Worm (Caenorhabditis elegans): ENCODE data around the gene ccch-1.
"Not testable (repeated sequence)": the region's sequence is repeated elsewhere in the genome, so short reads cannot be mapped to it uniquely, and the experiment has no call there.

Gene ccch-1

ce11 chrV:11527531-11527930 lies at the start of gene ccch-1:
Gene ccch-1 (plus strand): TSS chrV:11527831.
- TF ChIP-seq W03F9.2 (tag; optimal IDR thresholded peaks at IDR 0.05) (no peak), him-1 (tag; optimal IDR thresholded peaks at IDR 0.05) (no peak), dao-5 (tag; optimal IDR thresholded peaks at IDR 0.05) (no peak)

- no peak for TF ChIP-seq him-1 (tag; optimal IDR thresholded peaks at IDR 0.05)
- TF ChIP-seq W03F9.2 (tag; optimal IDR thresholded peaks at IDR 0.05): no peak
- no peak for TF ChIP-seq dao-5 (tag; optimal IDR thresholded peaks at IDR 0.05)
These were observed 48.2 kb upstream of the ccch-1 start, which contains the start of gene T11F9.22 for ce11 chrV:11479406-11479805. Gene T11F9.22 (plus strand): TSS chrV:11479706.

- not testable (repeated sequence) for TF ChIP-seq dao-5, him-1, W03F9.2 (tag; optimal IDR thresholded peaks at IDR 0.05)
These were observed 46.9 kb upstream of the ccch-1 start, which contains the start of gene T11F9.14 for ce11 chrV:11480734-11481133. Gene T11F9.14 (minus strand): TSS chrV:11480834.

- TF ChIP-seq dao-5, W03F9.2, him-1 (tag; optimal IDR thresholded peaks at IDR 0.05): not testable (repeated sequence)
These were observed 44.0 kb upstream of the ccch-1 start, which contains the start of gene col-157 for ce11 chrV:11483580-11484092. Gene col-157 (plus strand): TSS chrV:11484042.

- TF ChIP-seq him-1 (tag; optimal IDR thresholded peaks at IDR 0.05) (no peak), dao-5 (tag; optimal IDR thresholded peaks at IDR 0.05) (no peak)
These were observed 43.2 kb upstream of the ccch-1 start for ce11 chrV:11484404-11484803.

ce11 chrV:11485558-11485957 lies 42.1 kb upstream of the ccch-1 start, which contains the start of gene srh-1:
Gene srh-1 (plus strand): TSS chrV:11485858.
- TF ChIP-seq him-1 (tag; optimal IDR thresholded peaks at IDR 0.05) (no peak), dao-5 (tag; optimal IDR thresholded peaks at IDR 0.05) (no peak), W03F9.2 (tag; optimal IDR thresholded peaks at IDR 0.05) (no peak)

ce11 chrV:11486680-11487079 lies 41.0 kb upstream of the ccch-1 start, which contains the start of gene T11F9.10:
Gene T11F9.10 (plus strand): TSS chrV:11486980.
- TF ChIP-seq dao-5 (tag; optimal IDR thresholded peaks at IDR 0.05) (no peak), W03F9.2 (tag; optimal IDR thresholded peaks at IDR 0.05) (no peak), him-1 (tag; optimal IDR thresholded peaks at IDR 0.05) (no peak)

ce11 chrV:11488288-11488687 lies 39.3 kb upstream of the ccch-1 start:
- TF ChIP-seq dao-5 (tag; optimal IDR thresholded peaks at IDR 0.05) (no peak), him-1 (tag; optimal IDR thresholded peaks at IDR 0.05) (no peak), W03F9.2 (tag; optimal IDR thresholded peaks at IDR 0.05) (no peak)

- TF ChIP-seq W03F9.2 (tag; optimal IDR thresholded peaks at IDR 0.05) (no peak), dao-5 (tag; optimal IDR thresholded peaks at IDR 0.05) (no peak), him-1 (tag; optimal IDR thresholded peaks at IDR 0.05) (no peak)
These were observed 37.2 kb upstream of the ccch-1 start, which contains the start of gene dhs-19 for ce11 chrV:11490382-11490781. Gene dhs-19 (minus strand): TSS chrV:11490482.

ce11 chrV:11492456-11492855 lies 35.2 kb upstream of the ccch-1 start, which contains the start of gene T11F9.21:
Gene T11F9.21 (plus strand): TSS chrV:11492756.
- no peak for TF ChIP-seq W03F9.2 (tag; optimal IDR thresholded peaks at IDR 0.05)
- TF ChIP-seq dao-5 (tag; optimal IDR thresholded peaks at IDR 0.05): no peak
- no peak for TF ChIP-seq him-1 (tag; optimal IDR thresholded peaks at IDR 0.05)

ce11 chrV:11496283-11496682 lies 31.3 kb upstream of the ccch-1 start, which contains the start of gene htrl-1:
Gene htrl-1 (minus strand): TSS chrV:11496383.
- TF ChIP-seq W03F9.2 (tag; optimal IDR thresholded peaks at IDR 0.05) (no peak), him-1 (tag; optimal IDR thresholded peaks at IDR 0.05) (no peak), dao-5 (tag; optimal IDR thresholded peaks at IDR 0.05) (no peak)

- no peak for TF ChIP-seq dao-5 (tag; optimal IDR thresholded peaks at IDR 0.05)
- no peak for TF ChIP-seq W03F9.2 (tag; optimal IDR thresholded peaks at IDR 0.05)
- no peak for TF ChIP-seq him-1 (tag; optimal IDR thresholded peaks at IDR 0.05)
These were observed 30.2 kb upstream of the ccch-1 start for ce11 chrV:11497475-11497874.

ce11 chrV:11499786-11500185 lies 27.8 kb upstream of the ccch-1 start:
- TF ChIP-seq dao-5 (tag; optimal IDR thresholded peaks at IDR 0.05): no peak
- no peak for TF ChIP-seq him-1 (tag; optimal IDR thresholded peaks at IDR 0.05)

ce11 chrV:11500980-11501379 lies 26.7 kb upstream of the ccch-1 start:
- no peak for TF ChIP-seq dao-5 (tag; optimal IDR thresholded peaks at IDR 0.05)
- no peak for TF ChIP-seq him-1 (tag; optimal IDR thresholded peaks at IDR 0.05)
- no peak for TF ChIP-seq W03F9.2 (tag; optimal IDR thresholded peaks at IDR 0.05)
